Fruit fly (Drosophila melanogaster): ENCODE data around the gene CG31269.

CG31269 gene

DNA sequence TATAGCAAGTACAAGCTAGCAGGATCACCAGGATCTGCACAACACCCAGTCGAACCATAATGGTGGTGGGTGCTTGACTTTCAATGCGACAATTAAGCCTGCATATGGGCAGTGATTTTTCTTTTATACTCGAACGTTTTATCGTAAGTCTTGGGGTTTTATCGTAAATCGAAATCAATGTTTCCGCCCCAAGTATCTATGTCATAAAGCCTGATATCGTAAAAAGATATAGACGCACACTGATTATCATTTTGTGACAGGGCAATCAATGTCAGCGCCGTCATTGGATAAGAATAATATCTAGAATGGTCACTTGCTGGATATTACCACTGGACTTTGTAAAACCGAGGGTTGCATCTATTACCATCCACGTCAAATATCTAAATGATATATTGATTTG is 3.4 kb downstream of the CG31269 start, which contains the start of gene CG17475:
Gene CG17475, minus strand, starts transcription at position 101 of the 400 bp plus-strand sequence.
- TF ChIP-seq Gsc (GFP tag; IDR thresholded peaks at IDR 0.05): no peak
- no peak for TF ChIP-seq CG7372 (GFP tag; IDR thresholded peaks at IDR 0.05)
- no peak for TF ChIP-seq D (optimal IDR thresholded peaks at IDR 0.05)
- no peak for TF ChIP-seq D (GFP tag; optimal IDR thresholded peaks at IDR 0.05)
- TF ChIP-seq CG11093 (GFP tag; IDR thresholded peaks at IDR 0.05): no peak

DNA sequence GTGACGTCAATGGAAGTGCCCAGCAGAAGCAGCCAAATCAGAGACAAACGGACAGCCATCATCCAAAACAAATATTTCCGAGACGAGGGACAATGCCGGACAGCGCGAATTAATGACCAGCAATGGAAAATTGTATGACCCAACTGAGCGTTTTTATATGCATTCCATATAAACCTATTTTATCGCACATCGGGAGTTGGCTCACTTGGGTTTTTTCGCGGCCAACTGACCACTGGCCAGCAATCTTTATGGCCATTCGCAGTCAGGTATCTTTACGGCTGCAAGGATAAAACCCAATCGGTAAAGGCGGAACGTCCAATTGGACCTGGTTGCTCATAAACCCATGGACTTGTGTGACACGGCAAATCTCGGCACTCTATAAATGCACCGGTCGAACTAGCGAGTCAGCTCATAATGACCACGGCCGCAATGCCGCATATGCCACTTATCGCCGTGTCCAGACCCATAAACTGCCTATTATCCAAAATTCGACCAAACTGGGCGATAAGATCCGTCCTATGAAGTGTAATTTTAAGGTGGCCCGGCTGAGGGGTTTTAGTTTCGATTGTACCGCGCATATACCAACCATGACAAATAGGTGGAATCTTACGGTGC is 5.3 kb downstream of the CG31269 start, which contains the start of the genes CG4053 and CG31266:
Gene CG4053, minus strand, starts transcription at position 101 of the 615 bp plus-strand sequence.
Gene CG31266, plus strand, starts transcription at position 565 of the 615 bp plus-strand sequence.
- TF ChIP-seq sob (GFP tag; IDR thresholded peaks at IDR 0.05) (no peak), Elba2 (GFP tag; optimal IDR thresholded peaks at IDR 0.05) (peak; percentile 21), tap (tag; optimal IDR thresholded peaks at IDR 0.05) (no peak), sug (tag; optimal IDR thresholded peaks at IDR 0.05) (peak; percentile 52)

DNA sequence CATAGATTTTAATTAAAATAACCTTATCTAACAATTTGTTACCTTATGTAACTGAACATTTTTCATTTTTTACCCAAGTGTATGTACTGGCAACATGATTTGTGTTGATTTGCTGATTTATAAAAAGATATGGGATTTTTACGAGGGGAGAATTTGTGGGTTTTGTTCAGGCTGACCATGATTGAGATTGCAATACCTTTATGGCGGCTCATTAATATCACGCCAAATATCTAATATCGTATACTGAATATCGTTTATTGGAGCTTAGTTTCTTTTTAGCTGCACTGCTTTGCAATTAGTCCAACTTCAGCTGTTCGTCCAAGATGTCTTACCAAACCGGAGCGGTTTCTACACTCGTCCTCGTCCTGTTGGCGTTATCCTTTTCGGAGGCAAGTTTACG is 7.0 kb downstream of the CG31269 start, which contains the start of gene CG31267:
Gene CG31267, plus strand, starts transcription at position 301 of the 400 bp plus-strand sequence.
- no peak for TF ChIP-seq ftz-f1 (GFP tag; optimal IDR thresholded peaks at IDR 0.05)
- TF ChIP-seq abd-A (tag; optimal IDR thresholded peaks at IDR 0.05): no peak
- TF ChIP-seq CG9932 (GFP tag; IDR thresholded peaks at IDR 0.05): no peak

DNA sequence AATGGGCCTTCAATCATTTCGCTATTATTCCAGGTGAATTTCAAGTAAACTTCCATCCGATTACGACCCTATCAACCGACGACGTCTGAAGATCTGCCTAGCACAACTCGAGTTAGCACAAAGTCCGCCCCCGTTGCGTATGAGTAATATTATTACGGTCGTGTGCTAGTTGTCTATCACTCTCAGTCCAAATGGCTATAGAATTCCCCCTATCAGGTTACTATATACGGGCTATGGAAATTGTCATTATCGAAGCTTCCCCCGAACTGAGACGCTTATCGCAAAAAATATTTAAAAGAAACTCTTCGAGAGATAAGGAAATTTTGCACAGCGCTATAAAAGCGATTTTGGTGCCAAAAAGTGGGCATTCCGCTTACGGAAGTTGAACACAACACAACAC is 8.8 kb downstream of the CG31269 start, which contains the start of gene CG5246:
Gene CG5246, plus strand, starts transcription at position 365 of the 400 bp plus-strand sequence.
- TF ChIP-seq pros (GFP tag; optimal IDR thresholded peaks at IDR 0.05): no peak
- TF ChIP-seq CG6272 (GFP tag; IDR thresholded peaks at IDR 0.05): no peak
- TF ChIP-seq org-1 (GFP tag; optimal IDR thresholded peaks at IDR 0.05): no peak
- no peak for TF ChIP-seq CG18262 (tag; optimal IDR thresholded peaks at IDR 0.05)
- TF ChIP-seq exex (tag; optimal IDR thresholded peaks at IDR 0.05): peak; percentile 72
- TF ChIP-seq unc-4 (GFP tag; IDR thresholded peaks at IDR 0.05; ENCODE audit: partially characterized antibody): no peak
- TF ChIP-seq z (GFP tag; IDR thresholded peaks at IDR 0.05): no peak
- TF ChIP-seq Hey (tag; optimal IDR thresholded peaks at IDR 0.05): peak; percentile 23
- peak; percentile 38 for TF ChIP-seq grn (GFP tag; optimal IDR thresholded peaks at IDR 0.05)
- TF ChIP-seq CG18619 (GFP tag; optimal IDR thresholded peaks at IDR 0.05): no peak
- no peak for TF ChIP-seq Trl (optimal IDR thresholded peaks at IDR 0.05)
- TF ChIP-seq Trl (GFP tag; optimal IDR thresholded peaks at IDR 0.05): no peak
- no peak for TF ChIP-seq Sin3A (optimal IDR thresholded peaks at IDR 0.05)
- no peak for TF ChIP-seq CG8089 (GFP tag; optimal IDR thresholded peaks at IDR 0.05)
- no peak for TF ChIP-seq Dp (GFP tag; optimal IDR thresholded peaks at IDR 0.05)
- no peak for TF ChIP-seq NK7.1 (GFP tag; optimal IDR thresholded peaks at IDR 0.05)
- TF ChIP-seq sug (tag; optimal IDR thresholded peaks at IDR 0.05): peak; percentile 27
- no peak for TF ChIP-seq Hmx (GFP tag; optimal IDR thresholded peaks at IDR 0.05)
- TF ChIP-seq Mes4 (GFP tag; optimal IDR thresholded peaks at IDR 0.05): no peak
- TF ChIP-seq CG32767 (GFP tag; IDR thresholded peaks at IDR 0.05): no peak
- TF ChIP-seq ewg (GFP tag; optimal IDR thresholded peaks at IDR 0.05): no peak

DNA sequence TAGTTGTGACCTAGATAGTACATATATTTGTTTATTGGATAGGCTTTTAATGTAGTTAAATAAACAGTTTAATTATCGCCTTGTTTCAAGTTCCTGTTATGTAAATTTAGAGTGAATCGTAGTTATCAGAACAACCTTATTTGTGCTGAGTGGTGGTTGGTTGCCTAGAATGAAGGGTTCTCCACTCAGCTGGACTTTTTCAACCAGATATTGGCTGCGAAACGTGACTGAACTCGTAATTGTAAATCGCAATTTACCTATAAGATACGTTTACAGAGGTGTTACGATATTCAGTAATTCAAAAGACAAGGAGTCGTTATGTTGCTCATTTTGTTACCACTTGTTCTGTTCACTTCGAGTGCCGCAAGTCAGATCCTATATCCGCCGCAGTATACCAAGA is 10.7 kb downstream of the CG31269 start, which contains the start of gene CG5255:
Gene CG5255, plus strand, starts transcription at position 301 of the 400 bp plus-strand sequence.
- TF ChIP-seq CG1832 (GFP tag; optimal IDR thresholded peaks at IDR 0.05) (no peak), CG17568 (GFP tag; optimal IDR thresholded peaks at IDR 0.05) (no peak), CG17385 (GFP tag; optimal IDR thresholded peaks at IDR 0.05) (no peak), Hr51 (GFP tag; optimal IDR thresholded peaks at IDR 0.05) (no peak), CG5180 (GFP tag; optimal IDR thresholded peaks at IDR 0.05) (no peak), CG7357 (GFP tag; IDR thresholded peaks at IDR 0.05) (no peak), slp2 (GFP tag; optimal IDR thresholded peaks at IDR 0.05) (no peak), dan (GFP tag; IDR thresholded peaks at IDR 0.05) (no peak), CG3838 (GFP tag; optimal IDR thresholded peaks at IDR 0.05) (no peak), MTF-1 (GFP tag; optimal IDR thresholded peaks at IDR 0.05; ENCODE audit: borderline replicate concordance) (no peak), Adf1 (GFP tag; IDR thresholded peaks at IDR 0.05) (no peak), CG2116 (GFP tag; optimal IDR thresholded peaks at IDR 0.05) (no peak), CG16779 (GFP tag; IDR thresholded peaks at IDR 0.05) (no peak), GATAe (GFP tag; conservative IDR thresholded peaks at IDR 0.05) (no peak), Sin3A (optimal IDR thresholded peaks at IDR 0.05) (no peak)

Data from whole organism, embryonic.